Worm (Caenorhabditis elegans) whole organism, midembryonic: Measurements from ENCODE around the gene F31D4.5.

Experiments
- ref-1 ChIP-seq: fragments of 200-800 bp; sonication (Bioruptor generic); conservative IDR thresholded peaks from 2 replicates; pipeline ENCODE4 v1.3.6; 2022; ENCODE audit warnings: missing genetic modification reagents, missing genetic modification characterization, missing compliant biosample characterization
- tab-1 ChIP-seq: fragments of 200-800 bp; sonication (Bioruptor generic); IDR thresholded peaks from 2 replicates; pipeline ENCODE4 v1.3.6; 2022; ENCODE audit warnings: missing genetic modification characterization, missing compliant biosample characterization
- ztf-23 ChIP-seq: fragments of 200-800 bp; sonication (Bioruptor generic); IDR thresholded peaks from 2 replicates; pipeline ENCODE4 v1.3.6; 2022; ENCODE audit warnings: missing genetic modification reagents, missing genetic modification characterization, missing compliant biosample characterization

ce11 chrV:20826618-20827017 is 27.3 kb upstream of the F31D4.5 start:
- TF ChIP-seq ztf-23 (GFP tag; lab: Robert Waterston, UW): no peak
- TF ChIP-seq tab-1 (GFP tag; lab: Robert Waterston, UW): no peak
- no peak for TF ChIP-seq ref-1 (GFP tag; lab: Robert Waterston, UW)
